Fruit fly (Drosophila melanogaster) whole organism, adult: ENCODE data around the gene PK1-R.
A peak's percentile ranks its signal among the peaks of the same experiment; 100 is the strongest.

Experiments used
- CG11617 ChIP-seq: fragments of 200-800 bp; sonication (Bioruptor generic); optimal IDR thresholded peaks from 2 replicates; lab custom pipeline; 2017; ENCODE audit warnings: mild to moderate bottlenecking, missing biosample characterization, missing genetic modification reagents, missing genetic modification characterization
- CG12768 ChIP-seq: fragments of 200-800 bp; sonication (Bioruptor generic); optimal IDR thresholded peaks from 2 replicates; lab custom pipeline; 2017; ENCODE audit warnings: missing biosample characterization, missing genetic modification characterization, mild to moderate bottlenecking, moderate library complexity, missing genetic modification reagents
- CG14711 ChIP-seq: fragments of 200-800 bp; sonication (Bioruptor generic); optimal IDR thresholded peaks from 2 replicates; lab custom pipeline; 2018; ENCODE audit warnings: missing biosample characterization, mild to moderate bottlenecking, missing genetic modification characterization, moderate library complexity
- CG1620 ChIP-seq: fragments of 200-800 bp; sonication (Bioruptor generic); optimal IDR thresholded peaks from 2 replicates; lab custom pipeline; 2016; ENCODE audit warnings: missing biosample characterization, missing genetic modification characterization
- CG33017 ChIP-seq: fragments of 200-800 bp; sonication (Bioruptor generic); optimal IDR thresholded peaks from 2 replicates; lab custom pipeline; 2018; ENCODE audit warnings: missing biosample characterization, mild to moderate bottlenecking, missing genetic modification characterization, moderate library complexity
- CG5204 ChIP-seq: fragments of 200-800 bp; sonication (Bioruptor generic); optimal IDR thresholded peaks from 2 replicates; lab custom pipeline; 2016; ENCODE audit warnings: missing biosample characterization, missing genetic modification characterization
- CG7045 ChIP-seq: fragments of 200-800 bp; sonication (Bioruptor generic); optimal IDR thresholded peaks from 2 replicates; lab custom pipeline; 2017; ENCODE audit warnings: missing biosample characterization, mild to moderate bottlenecking, missing genetic modification characterization
- CG7101 ChIP-seq: fragments of 200-800 bp; sonication (Bioruptor generic); optimal IDR thresholded peaks from 2 replicates; lab custom pipeline; 2018; ENCODE audit warnings: missing biosample characterization, mild to moderate bottlenecking, missing genetic modification characterization, moderate library complexity
- Clk ChIP-seq: fragments of 200-800 bp; sonication (Bioruptor generic); optimal IDR thresholded peaks from 2 replicates; lab custom pipeline; 2017; ENCODE audit warnings: missing biosample characterization, missing genetic modification characterization
- Crg-1 ChIP-seq: fragments of 200-800 bp; sonication (Bioruptor generic); optimal IDR thresholded peaks from 2 replicates; lab custom pipeline; 2016; ENCODE audit warnings: missing biosample characterization, missing genetic modification characterization
- Hr96 ChIP-seq: fragments of 200-800 bp; sonication (Bioruptor generic); optimal IDR thresholded peaks from 2 replicates; lab custom pipeline; 2016; ENCODE audit warnings: missing biosample characterization, missing genetic modification characterization
- Mnt ChIP-seq: fragments of 200-800 bp; sonication (Bioruptor generic); optimal IDR thresholded peaks from 2 replicates; lab custom pipeline; 2016; ENCODE audit warnings: missing biosample characterization, mild to moderate bottlenecking, missing genetic modification characterization
- bab1 ChIP-seq: fragments of 200-800 bp; sonication (Bioruptor generic); optimal IDR thresholded peaks from 3 replicates; lab custom pipeline; 2019; ENCODE audit warnings: missing biosample characterization, mild to moderate bottlenecking, missing genetic modification characterization, moderate library complexity
- cic ChIP-seq: fragments of 200-800 bp; sonication (Bioruptor generic); optimal IDR thresholded peaks from 2 replicates; lab custom pipeline; 2017; ENCODE audit warnings: missing biosample characterization, mild to moderate bottlenecking, missing genetic modification characterization, moderate library complexity
- cnc ChIP-seq, 2 experiments: fragments of >200 bp; optimal IDR thresholded peaks; 2 replicates each; lab custom pipeline; 2017
- kay ChIP-seq: fragments of 200-800 bp; sonication (Bioruptor generic); peaks from one replicate; lab custom pipeline; 2016; ENCODE audit warnings: missing biosample characterization, missing genetic modification characterization, borderline replicate concordance
- ovo ChIP-seq: fragments of 200-800 bp; sonication (Bioruptor generic); optimal IDR thresholded peaks from 2 replicates; lab custom pipeline; 2016; ENCODE audit warnings: missing biosample characterization, missing genetic modification characterization
- pad ChIP-seq: fragments of 200-800 bp; sonication (Bioruptor generic); optimal IDR thresholded peaks from 3 replicates; lab custom pipeline; 2017; ENCODE audit warnings: missing biosample characterization, missing genetic modification characterization, mild to moderate bottlenecking, moderate library complexity, missing genetic modification reagents
- tj ChIP-seq: fragments of 200-800 bp; sonication (Bioruptor generic); optimal IDR thresholded peaks from 3 replicates; lab custom pipeline; 2017; ENCODE audit warnings: missing biosample characterization, mild to moderate bottlenecking, missing genetic modification characterization, moderate library complexity
- toe ChIP-seq: fragments of 200-800 bp; sonication (Bioruptor generic); optimal IDR thresholded peaks from 2 replicates; lab custom pipeline; 2016; ENCODE audit warnings: missing biosample characterization, missing genetic modification characterization

PK1-R gene

DNA sequence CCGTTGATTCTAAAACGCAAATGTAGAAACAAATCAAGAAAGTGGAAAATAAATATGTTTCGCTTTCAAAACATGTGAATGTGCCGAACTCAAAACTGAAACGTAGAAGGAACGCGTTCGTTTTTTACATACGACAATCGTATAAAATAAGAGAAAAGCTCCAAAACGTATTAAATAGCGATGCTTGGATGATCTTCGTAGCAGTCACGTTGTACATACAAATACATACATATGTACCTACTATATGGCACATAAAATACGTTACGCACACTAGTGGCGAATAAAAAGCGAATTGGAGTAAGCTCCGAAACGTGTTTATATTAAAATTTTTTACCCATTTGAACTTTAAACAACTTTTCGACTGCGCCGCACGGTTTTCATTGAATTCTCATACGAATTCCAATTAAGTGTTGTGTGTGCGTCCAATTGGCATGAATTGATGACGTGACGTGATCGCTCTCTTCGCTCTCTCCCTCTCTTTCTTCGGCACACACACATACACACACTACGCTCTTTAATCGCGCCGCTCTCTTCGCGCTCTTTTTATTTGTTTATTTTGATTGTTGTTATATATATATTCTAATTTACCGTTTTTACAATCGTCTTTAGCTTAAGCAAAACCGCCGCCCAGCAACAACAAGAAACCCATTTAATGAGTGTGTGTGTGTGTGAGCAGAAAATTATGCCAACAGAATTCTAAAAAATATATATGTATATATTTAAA lies 45.6 kb downstream of the PK1-R start:
- TF ChIP-seq CG7101 (tag; lab: Kevin White, UChicago), result no peak
- no peak for TF ChIP-seq CG11617 (GFP tag; lab: Kevin White, UChicago)
- TF ChIP-seq toe (GFP tag; lab: Kevin White, UChicago), result no peak
- TF ChIP-seq CG33017, result no peak
- no peak for TF ChIP-seq Hr96 (GFP tag; lab: Kevin White, UChicago)
- TF ChIP-seq cic (GFP tag; lab: Kevin White, UChicago), result peak; percentile 5
- TF ChIP-seq ovo (GFP tag; lab: Kevin White, UChicago), result peak; percentile 52
- no peak for TF ChIP-seq tj (GFP tag; lab: Kevin White, UChicago)
- no peak for TF ChIP-seq Clk (GFP tag; lab: Kevin White, UChicago)
- TF ChIP-seq CG7045 (GFP tag; lab: Kevin White, UChicago), result no peak
- TF ChIP-seq CG14711, result no peak
- no peak for TF ChIP-seq cnc (optimal IDR thresholded peaks at IDR 0.05; lab: Kevin White, UChicago)
- peak; percentile 81 for TF ChIP-seq kay (GFP tag; lab: Kevin White, UChicago)
- peak; percentile 66 for TF ChIP-seq Mnt (GFP tag; lab: Kevin White, UChicago)
- TF ChIP-seq CG12768 (GFP tag; lab: Kevin White, UChicago), result no peak

DNA sequence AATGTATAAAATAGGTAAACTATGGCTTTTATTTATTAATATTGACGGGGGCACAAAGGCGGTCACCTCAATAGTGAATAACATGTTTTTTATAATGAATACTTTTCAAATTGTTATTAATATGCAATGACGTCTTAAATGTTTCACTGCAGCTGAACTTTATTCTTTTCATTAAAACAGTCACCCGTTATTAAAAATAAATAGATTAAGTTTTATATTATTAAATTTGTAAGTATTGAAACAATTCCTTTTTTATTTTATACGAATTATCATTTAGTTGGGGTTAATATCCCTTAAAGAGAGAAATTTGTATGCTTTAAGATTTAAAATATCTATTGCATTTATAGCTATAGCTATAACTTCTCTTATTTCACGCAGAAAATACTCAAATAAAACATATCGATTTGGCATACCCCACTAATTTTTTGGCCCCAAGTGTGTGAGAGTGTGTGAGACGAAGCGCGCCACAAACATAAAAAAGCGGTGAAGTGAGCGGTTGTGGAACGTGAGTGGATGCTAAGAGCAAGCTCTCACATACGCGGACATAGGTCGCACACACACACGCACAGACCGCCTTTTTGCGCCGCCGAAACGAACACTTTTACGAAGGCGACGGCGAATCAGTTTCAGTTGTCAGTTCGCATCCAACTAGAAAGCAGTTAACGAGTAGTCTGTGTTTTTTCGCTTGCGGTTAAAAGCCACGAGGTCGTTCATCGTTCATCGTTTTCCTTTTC lies 46.4 kb downstream of the PK1-R start, which contains the start of gene foxo:
foxo (plus strand) TSS at position 626 of the 734 bp plus-strand sequence.
- peak; percentile 71 for TF ChIP-seq cic (GFP tag; lab: Kevin White, UChicago)
- TF ChIP-seq CG12768 (GFP tag; lab: Kevin White, UChicago), result peak; percentile 57
- TF ChIP-seq CG7045 (GFP tag; lab: Kevin White, UChicago), result peak; percentile 58
- TF ChIP-seq cnc (optimal IDR thresholded peaks at IDR 0.05; lab: Kevin White, UChicago), result no peak
- peak; percentile 66 for TF ChIP-seq bab1 (GFP tag; lab: Kevin White, UChicago)
- TF ChIP-seq CG7101 (tag; lab: Kevin White, UChicago), result peak; percentile 66
- no peak for TF ChIP-seq ovo (GFP tag; lab: Kevin White, UChicago)
- no peak for TF ChIP-seq Crg-1 (GFP tag; lab: Kevin White, UChicago)
- peak; percentile 48 for TF ChIP-seq CG5204 (GFP tag; lab: Kevin White, UChicago)
- TF ChIP-seq pad (GFP tag; lab: Kevin White, UChicago), result peak; percentile 28
- TF ChIP-seq kay (GFP tag; lab: Kevin White, UChicago), result peak; percentile 77
- peak; percentile 24 for TF ChIP-seq toe (GFP tag; lab: Kevin White, UChicago)
- no peak for TF ChIP-seq Hr96 (GFP tag; lab: Kevin White, UChicago)
- peak; percentile 84 for TF ChIP-seq CG11617 (GFP tag; lab: Kevin White, UChicago)
- TF ChIP-seq CG33017, result peak; percentile 80
- TF ChIP-seq CG1620, result peak; percentile 20
- TF ChIP-seq tj (GFP tag; lab: Kevin White, UChicago), result no peak
- no peak for TF ChIP-seq Clk (GFP tag; lab: Kevin White, UChicago)
- peak; percentile 73 for TF ChIP-seq CG14711
- TF ChIP-seq Mnt (GFP tag; lab: Kevin White, UChicago), result peak; percentile 99

DNA sequence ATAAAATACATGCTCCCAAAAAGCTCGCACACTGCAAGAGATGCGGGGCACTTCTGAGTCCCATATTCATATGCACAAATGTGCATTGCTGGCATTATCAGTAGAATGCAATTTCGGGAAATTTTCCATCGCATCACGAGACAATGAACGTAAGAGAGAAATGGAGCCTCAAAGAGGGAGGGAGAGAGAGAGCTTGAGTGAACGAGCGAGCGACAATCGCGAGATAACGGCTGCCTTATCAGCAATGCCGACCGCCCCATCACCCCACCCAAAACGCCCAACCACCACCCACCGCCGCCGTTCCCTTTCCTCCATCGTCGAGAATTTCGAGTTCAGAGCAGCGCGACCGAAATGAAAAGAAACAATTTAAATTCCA lies 47.0 kb downstream of the PK1-R start:
- TF ChIP-seq kay (GFP tag; lab: Kevin White, UChicago) (no peak), pad (GFP tag; lab: Kevin White, UChicago) (peak; percentile 23), cic (GFP tag; lab: Kevin White, UChicago) (peak; percentile 93), Crg-1 (GFP tag; lab: Kevin White, UChicago) (no peak), cnc (optimal IDR thresholded peaks at IDR 0.05; lab: Kevin White, UChicago) (no peak), Clk (GFP tag; lab: Kevin White, UChicago) (peak; percentile 58), CG33017 (no peak), tj (GFP tag; lab: Kevin White, UChicago) (peak; percentile 95), Mnt (GFP tag; lab: Kevin White, UChicago) (peak; percentile 68), CG12768 (GFP tag; lab: Kevin White, UChicago) (peak; percentile 16), ovo (GFP tag; lab: Kevin White, UChicago) (peak; percentile 50)

DNA sequence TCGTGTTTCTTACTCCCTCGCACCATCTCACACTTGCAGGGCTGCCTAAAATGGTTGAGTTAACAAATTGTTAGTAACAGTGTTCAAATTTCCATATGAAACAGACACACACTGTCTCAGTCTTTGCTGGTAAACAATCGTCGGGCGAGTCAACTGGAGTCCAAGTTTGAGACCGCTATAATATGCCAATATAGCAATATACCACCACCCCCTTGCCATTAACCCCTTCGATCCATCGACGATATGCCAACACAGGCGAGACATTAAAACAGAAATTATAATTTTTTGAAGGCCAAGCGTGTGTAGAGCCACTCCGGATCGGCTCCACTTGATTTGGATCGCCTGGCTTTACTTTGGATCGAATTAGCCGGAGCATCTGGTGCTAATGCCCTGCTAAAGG lies 48.8 kb downstream of the PK1-R start:
- TF ChIP-seq CG7101 (tag; lab: Kevin White, UChicago) (no peak), cnc (optimal IDR thresholded peaks at IDR 0.05; lab: Kevin White, UChicago) (no peak), pad (GFP tag; lab: Kevin White, UChicago) (no peak), toe (GFP tag; lab: Kevin White, UChicago) (no peak), tj (GFP tag; lab: Kevin White, UChicago) (peak; percentile 90), CG14711 (no peak), CG1620 (no peak), Mnt (GFP tag; lab: Kevin White, UChicago) (no peak), ovo (GFP tag; lab: Kevin White, UChicago) (no peak)

DNA sequence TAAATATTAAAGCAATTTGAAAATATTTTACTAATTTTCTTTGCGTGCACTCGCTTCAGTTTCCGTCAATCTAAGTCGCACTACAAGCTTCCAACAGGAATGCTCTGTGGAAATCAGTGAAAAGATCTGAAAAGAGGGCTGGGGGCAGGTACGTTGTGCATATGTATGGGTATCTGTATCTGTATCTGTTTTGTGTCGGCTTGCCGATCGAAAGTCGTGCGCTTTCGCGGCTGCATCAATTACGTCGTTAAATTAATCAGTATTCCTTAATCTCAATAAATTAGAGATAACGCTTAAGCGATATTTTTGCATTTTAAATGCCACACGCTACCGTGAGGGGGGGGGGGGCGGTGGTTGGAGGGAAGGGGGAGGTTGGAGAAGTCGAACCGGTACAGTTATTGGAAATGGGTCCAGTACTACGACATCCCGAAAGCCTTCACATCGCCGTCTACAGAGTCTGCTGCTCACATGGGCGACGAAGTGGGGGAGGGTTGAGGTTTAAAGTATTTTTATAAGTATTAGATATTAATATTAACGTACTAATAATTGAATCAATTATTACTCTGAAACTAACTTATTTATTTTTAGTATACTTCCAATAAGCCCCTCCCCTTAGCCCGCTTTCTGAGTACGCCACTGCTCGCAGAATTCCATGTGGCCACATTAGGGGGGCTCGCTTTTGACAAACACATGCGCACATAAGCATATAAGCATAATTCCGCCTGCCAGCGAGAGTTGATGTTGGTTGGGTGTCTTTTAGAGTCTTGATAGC lies 49.7 kb downstream of the PK1-R start:
- TF ChIP-seq CG7101 (tag; lab: Kevin White, UChicago) (peak; percentile 94), kay (GFP tag; lab: Kevin White, UChicago) (peak; percentile 91), cic (GFP tag; lab: Kevin White, UChicago) (peak; percentile 88), tj (GFP tag; lab: Kevin White, UChicago) (peak; percentile 63), Crg-1 (GFP tag; lab: Kevin White, UChicago) (peak; percentile 33), toe (GFP tag; lab: Kevin White, UChicago) (peak; percentile 63), ovo (GFP tag; lab: Kevin White, UChicago) (peak; percentile 76), Mnt (GFP tag; lab: Kevin White, UChicago) (peak; percentile 53), CG14711 (peak; percentile 89), Clk (GFP tag; lab: Kevin White, UChicago) (peak; percentile 82), cnc (optimal IDR thresholded peaks at IDR 0.05; lab: Kevin White, UChicago) (no peak), Hr96 (GFP tag; lab: Kevin White, UChicago) (peak; percentile 58), CG11617 (GFP tag; lab: Kevin White, UChicago) (peak; percentile 85), bab1 (GFP tag; lab: Kevin White, UChicago) (peak; percentile 30), pad (GFP tag; lab: Kevin White, UChicago) (peak; percentile 79), CG12768 (GFP tag; lab: Kevin White, UChicago) (peak; percentile 92), CG1620 (no peak), CG5204 (GFP tag; lab: Kevin White, UChicago) (peak; percentile 70), CG33017 (peak; percentile 94), CG7045 (GFP tag; lab: Kevin White, UChicago) (peak; percentile 95)
